Fruit fly (Drosophila melanogaster): ENCODE data around the gene CG11912.

DNA sequence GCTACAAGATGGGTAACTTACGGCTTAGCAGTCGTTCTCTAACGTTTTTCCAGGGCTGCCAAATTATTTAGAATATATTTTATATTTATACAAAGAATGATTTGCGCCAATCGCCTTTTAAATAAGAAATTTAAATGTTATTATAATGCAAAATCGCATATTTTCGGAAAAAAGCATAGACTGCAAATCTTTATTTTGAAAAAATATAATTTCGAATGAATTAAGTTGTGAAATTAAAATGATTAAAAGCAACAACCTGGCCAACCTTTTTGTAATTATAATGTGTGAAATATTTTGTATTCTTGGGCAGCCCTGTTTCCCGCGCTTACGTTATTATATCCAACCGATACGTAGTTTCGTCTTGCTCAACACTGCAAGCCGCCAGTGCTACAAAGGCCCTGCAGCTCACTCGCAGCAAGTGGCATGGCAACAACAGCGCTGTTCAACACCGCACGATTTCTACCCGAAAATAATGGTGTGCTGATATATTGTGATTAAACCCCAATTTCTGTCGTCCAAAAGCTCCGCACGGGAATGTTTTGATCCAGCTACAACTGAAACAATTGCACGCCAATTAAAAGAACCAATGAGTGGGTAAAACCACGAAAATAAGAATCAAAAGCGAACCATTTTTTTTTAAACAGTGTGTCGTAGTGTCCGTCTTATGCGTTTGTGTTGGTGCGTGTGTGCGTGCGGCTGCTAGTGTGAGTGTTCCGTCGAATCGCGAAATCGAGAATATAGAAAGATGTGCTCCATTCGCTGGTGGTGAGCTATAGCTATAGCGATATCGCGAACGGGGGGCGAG, 21.4 kb downstream of the CG11912 start, which contains the start of gene Pi3K21B:
- TF ChIP-seq ovo (GFP tag; optimal IDR thresholded peaks at IDR 0.05) (peak; percentile 96), CG7045 (GFP tag; optimal IDR thresholded peaks at IDR 0.05) (peak; percentile 96), Crg-1 (GFP tag; optimal IDR thresholded peaks at IDR 0.05) (peak; percentile 99), Mnt (GFP tag; optimal IDR thresholded peaks at IDR 0.05) (peak; percentile 96), toe (GFP tag; optimal IDR thresholded peaks at IDR 0.05) (peak; percentile 96), Clk (GFP tag; optimal IDR thresholded peaks at IDR 0.05) (peak; percentile 94), CG33017 (tag; optimal IDR thresholded peaks at IDR 0.05) (peak; percentile 93), CG12768 (GFP tag; optimal IDR thresholded peaks at IDR 0.05) (peak; percentile 97), CG14711 (tag; optimal IDR thresholded peaks at IDR 0.05) (peak; percentile 94), tj (GFP tag; optimal IDR thresholded peaks at IDR 0.05) (peak; percentile 62), CG11617 (GFP tag; optimal IDR thresholded peaks at IDR 0.05) (peak; percentile 96), CG1620 (GFP tag; optimal IDR thresholded peaks at IDR 0.05) (peak; percentile 99)
